Worm (Caenorhabditis elegans): Measurements from ENCODE around the gene clec-257.
"Not testable (repeated sequence)": the region's sequence is repeated elsewhere in the genome, so short reads cannot be mapped to it uniquely, and the experiment has no call there.

The clec-257 gene

ce11 chrV:18754328-18754727 is 18.5 kb upstream of the clec-257 start, which contains the start of gene clec-254:
TSS of gene clec-254 (minus strand) at chrV:18754428.
- not testable (repeated sequence) for TF ChIP-seq him-1, W03F9.2, dao-5 (tag; optimal IDR thresholded peaks at IDR 0.05)

ce11 chrV:18760174-18760573 is 12.7 kb upstream of the clec-257 start, which contains the start of gene F11D11.3:
TSS of gene F11D11.3 (minus strand) at chrV:18760274.
- no peak for TF ChIP-seq dao-5 (tag; optimal IDR thresholded peaks at IDR 0.05)
- TF ChIP-seq him-1 (tag; optimal IDR thresholded peaks at IDR 0.05), result no peak
- no peak for TF ChIP-seq W03F9.2 (tag; optimal IDR thresholded peaks at IDR 0.05)

- no peak for TF ChIP-seq him-1 (tag; optimal IDR thresholded peaks at IDR 0.05)
- no peak for TF ChIP-seq W03F9.2 (tag; optimal IDR thresholded peaks at IDR 0.05)
- TF ChIP-seq dao-5 (tag; optimal IDR thresholded peaks at IDR 0.05), result no peak
These were observed 11.8 kb upstream of the clec-257 start, which contains the start of gene F11D11.4 for ce11 chrV:18761078-18761477. TSS of gene F11D11.4 (plus strand) at chrV:18761378.

ce11 chrV:18762044-18762443 is 10.8 kb upstream of the clec-257 start, which contains the start of gene F11D11.22:
TSS of gene F11D11.22 (plus strand) at chrV:18762344.
- not testable (repeated sequence) for TF ChIP-seq him-1, dao-5, W03F9.2 (tag; optimal IDR thresholded peaks at IDR 0.05)

ce11 chrV:18769902-18770301 is 3.0 kb upstream of the clec-257 start:
- TF ChIP-seq him-1 (tag; optimal IDR thresholded peaks at IDR 0.05) (no peak), W03F9.2 (tag; optimal IDR thresholded peaks at IDR 0.05) (no peak), dao-5 (tag; optimal IDR thresholded peaks at IDR 0.05) (no peak)

- TF ChIP-seq W03F9.2 (tag; optimal IDR thresholded peaks at IDR 0.05) (no peak), dao-5 (tag; optimal IDR thresholded peaks at IDR 0.05) (no peak), him-1 (tag; optimal IDR thresholded peaks at IDR 0.05) (no peak)
These were observed 2.2 kb upstream of the clec-257 start, which contains the start of gene clec-255 for ce11 chrV:18770623-18771022. TSS of gene clec-255 (minus strand) at chrV:18770723.

- TF ChIP-seq him-1 (tag; optimal IDR thresholded peaks at IDR 0.05) (no peak), W03F9.2 (tag; optimal IDR thresholded peaks at IDR 0.05) (no peak), dao-5 (tag; optimal IDR thresholded peaks at IDR 0.05) (no peak)
These were observed 1.5 kb upstream of the clec-257 start, which contains the start of gene clec-256 for ce11 chrV:18771390-18771789. TSS of gene clec-256 (plus strand) at chrV:18771690.

- no peak for TF ChIP-seq W03F9.2 (tag; optimal IDR thresholded peaks at IDR 0.05)
These were observed 966 bp upstream of the clec-257 start for ce11 chrV:18771804-18772386.

ce11 chrV:18776245-18776737 is 3.4 kb downstream of the clec-257 start, which contains the start of gene Y17D7B.4:
TSS of gene Y17D7B.4 (minus strand) at chrV:18776687.
- TF ChIP-seq him-1 (tag; optimal IDR thresholded peaks at IDR 0.05) (no peak), dao-5 (tag; optimal IDR thresholded peaks at IDR 0.05) (no peak), W03F9.2 (tag; optimal IDR thresholded peaks at IDR 0.05) (no peak)

- no peak for TF ChIP-seq W03F9.2 (tag; optimal IDR thresholded peaks at IDR 0.05)
- TF ChIP-seq dao-5 (tag; optimal IDR thresholded peaks at IDR 0.05), result no peak
- TF ChIP-seq him-1 (tag; optimal IDR thresholded peaks at IDR 0.05), result no peak
These were observed 7.7 kb downstream of the clec-257 start for ce11 chrV:18780605-18781004.

ce11 chrV:18782747-18783146 is 9.9 kb downstream of the clec-257 start:
- no peak for TF ChIP-seq dao-5 (tag; optimal IDR thresholded peaks at IDR 0.05)
- no peak for TF ChIP-seq him-1 (tag; optimal IDR thresholded peaks at IDR 0.05)
- no peak for TF ChIP-seq W03F9.2 (tag; optimal IDR thresholded peaks at IDR 0.05)

- TF ChIP-seq him-1 (tag; optimal IDR thresholded peaks at IDR 0.05), result no peak
- no peak for TF ChIP-seq W03F9.2 (tag; optimal IDR thresholded peaks at IDR 0.05)
- TF ChIP-seq dao-5 (tag; optimal IDR thresholded peaks at IDR 0.05), result no peak
These were observed 10.6 kb downstream of the clec-257 start, which contains the start of gene Y17D7B.10 for ce11 chrV:18783474-18783873. TSS of gene Y17D7B.10 (plus strand) at chrV:18783716.

- TF ChIP-seq him-1 (tag; optimal IDR thresholded peaks at IDR 0.05) (no peak), dao-5 (tag; optimal IDR thresholded peaks at IDR 0.05) (no peak), W03F9.2 (tag; optimal IDR thresholded peaks at IDR 0.05) (no peak)
These were observed 13.8 kb downstream of the clec-257 start, which contains the start of gene Y17D7B.3 for ce11 chrV:18786694-18787093. TSS of gene Y17D7B.3 (minus strand) at chrV:18786794.

- TF ChIP-seq him-1 (tag; optimal IDR thresholded peaks at IDR 0.05) (no peak), W03F9.2 (tag; optimal IDR thresholded peaks at IDR 0.05) (no peak), dao-5 (tag; optimal IDR thresholded peaks at IDR 0.05) (no peak)
These were observed 14.6 kb downstream of the clec-257 start, which contains the start of gene Y17D7B.2 for ce11 chrV:18787417-18787918. TSS of gene Y17D7B.2 (plus strand) at chrV:18787739.
